Worm (Caenorhabditis elegans): Measurements from ENCODE around the gene cbp-3.

cbp-3 gene

DNA sequence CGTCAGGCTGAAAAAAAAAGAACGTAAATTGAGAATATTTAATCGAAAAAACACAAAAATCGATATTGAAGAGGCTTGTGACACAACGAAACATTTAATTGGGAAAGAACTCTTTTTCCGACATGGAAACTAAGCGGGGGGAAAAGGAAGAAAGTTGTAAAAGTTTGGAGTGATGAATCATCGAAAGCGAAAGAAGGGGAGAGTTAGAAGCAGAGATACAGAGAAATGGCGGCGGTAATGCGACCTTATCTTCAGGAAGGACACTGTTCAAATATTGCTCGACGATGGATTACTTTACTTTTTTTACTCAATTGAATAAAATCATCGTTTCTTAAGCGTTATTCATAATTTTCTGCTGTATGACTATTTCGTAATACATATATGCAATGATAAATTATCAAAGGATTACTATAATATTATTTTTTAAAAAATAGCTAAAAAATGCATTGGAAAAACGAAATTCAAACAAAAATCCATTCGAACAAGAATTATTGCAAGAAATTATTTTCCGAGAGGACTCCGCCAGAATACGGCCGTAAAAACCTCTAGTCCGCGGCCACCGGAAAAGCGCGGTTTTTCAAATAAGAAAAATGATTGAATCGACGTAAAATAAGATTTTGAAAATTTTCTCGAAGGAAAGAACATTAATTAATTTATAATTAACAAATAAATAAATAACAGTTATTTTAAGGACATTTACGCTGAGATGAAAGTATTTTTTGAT is 45.9 kb upstream of the cbp-3 start, which contains the start of gene dhhc-4 (continued):
- TF ChIP-seq ceh-34 (tag; optimal IDR thresholded peaks at IDR 0.05), result peak; percentile 19
- TF ChIP-seq ceh-31 (tag; optimal IDR thresholded peaks at IDR 0.05), result peak; percentile 90
- TF ChIP-seq pax-1 (tag; optimal IDR thresholded peaks at IDR 0.05), result no peak
- TF ChIP-seq elt-2 (tag; optimal IDR thresholded peaks at IDR 0.05), result peak; percentile 79
- TF ChIP-seq K09A11.1 (tag; optimal IDR thresholded peaks at IDR 0.05; ENCODE audit: insufficient read depth), result no peak
- no peak for TF ChIP-seq ceh-6 (GFP tag; optimal IDR thresholded peaks at IDR 0.05)
- TF ChIP-seq tbx-2 (tag; optimal IDR thresholded peaks at IDR 0.05), result peak; percentile 81
- TF ChIP-seq hlh-8 (tag; optimal IDR thresholded peaks at IDR 0.05), result peak; percentile 81
- TF ChIP-seq eyg-1 (tag; optimal IDR thresholded peaks at IDR 0.05), result no peak
- TF ChIP-seq pqm-1 (tag; optimal IDR thresholded peaks at IDR 0.05), result no peak
- peak; percentile 46 for TF ChIP-seq ttx-3 (tag; optimal IDR thresholded peaks at IDR 0.05)
- peak; percentile 91 for TF ChIP-seq ceh-2 (tag; optimal IDR thresholded peaks at IDR 0.05)
- no peak for TF ChIP-seq C38D4.7 (GFP tag; optimal IDR thresholded peaks at IDR 0.05)
- no peak for TF ChIP-seq pros-1 (tag; optimal IDR thresholded peaks at IDR 0.05)
- TF ChIP-seq ama-1 (optimal IDR thresholded peaks at IDR 0.05), result no peak
- peak; percentile 23 for TF ChIP-seq fax-1 (tag; optimal IDR thresholded peaks at IDR 0.05)
- no peak for TF ChIP-seq ceh-48 (tag; optimal IDR thresholded peaks at IDR 0.05)
- no peak for TF ChIP-seq npax-4 (tag; optimal IDR thresholded peaks at IDR 0.05)
- no peak for TF ChIP-seq F13H6.1 (tag; optimal IDR thresholded peaks at IDR 0.05)
- TF ChIP-seq unc-42 (tag; optimal IDR thresholded peaks at IDR 0.05), result no peak
- TF ChIP-seq unc-3 (GFP tag; conservative IDR thresholded peaks at IDR 0.05), result no peak
- TF ChIP-seq unc-3 (tag; optimal IDR thresholded peaks at IDR 0.05), result no peak
- TF ChIP-seq ceh-14 (tag; optimal IDR thresholded peaks at IDR 0.05), result peak; percentile 74
- TF ChIP-seq sox-2 (GFP tag; IDR thresholded peaks at IDR 0.05), result no peak
- TF ChIP-seq ahr-1 (tag; optimal IDR thresholded peaks at IDR 0.05), result peak; percentile 6
- TF ChIP-seq sox-4 (tag; optimal IDR thresholded peaks at IDR 0.05), result no peak
- peak; percentile 3 for TF ChIP-seq unc-55 (GFP tag; optimal IDR thresholded peaks at IDR 0.05)
- TF ChIP-seq nhr-232 (tag; optimal IDR thresholded peaks at IDR 0.05), result no peak

DNA sequence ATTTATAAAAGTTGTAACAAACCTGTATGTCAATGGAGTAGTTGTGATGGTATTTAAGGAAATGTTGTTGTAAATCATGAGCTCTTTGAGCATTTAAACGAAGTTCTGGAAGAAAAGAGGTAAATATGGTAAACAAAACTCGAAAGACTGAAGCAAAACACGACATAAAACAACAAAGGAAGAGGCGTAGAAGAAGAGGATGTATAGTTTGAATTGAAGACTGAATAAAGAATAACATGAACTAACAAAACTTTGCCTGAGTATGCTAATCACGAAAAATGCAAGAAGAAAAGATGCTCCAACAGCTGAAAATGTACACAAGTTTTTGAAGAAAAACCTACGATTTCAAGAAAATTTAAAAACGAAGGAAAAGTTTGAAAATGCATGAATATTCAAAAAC is 42.8 kb upstream of the cbp-3 start, which contains the start of gene ZK757.1:
Gene ZK757.1, minus strand, starts transcription at position 101 of the 400 bp plus-strand sequence.
- TF ChIP-seq ceh-2 (tag; optimal IDR thresholded peaks at IDR 0.05), result no peak

DNA sequence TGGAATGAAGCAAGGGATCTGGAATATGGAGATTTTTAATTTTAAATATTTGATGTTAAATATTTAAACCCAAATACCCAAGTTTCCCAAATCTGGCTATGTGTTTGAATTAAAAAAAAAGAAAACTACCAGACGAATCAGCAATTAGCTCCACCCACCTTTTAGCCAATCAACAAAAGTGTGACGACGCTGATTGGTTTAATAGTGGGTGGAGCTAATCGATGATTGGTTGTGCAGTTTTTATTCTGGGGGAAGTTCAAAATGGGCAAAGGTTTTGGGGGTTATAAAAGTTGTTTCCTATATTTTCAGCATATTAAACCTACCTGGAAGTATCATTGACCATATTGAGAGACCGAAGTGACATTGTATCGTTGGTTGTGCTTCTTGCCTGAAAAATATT is 39.3 kb upstream of the cbp-3 start:
- no peak for TF ChIP-seq ceh-45 (GFP tag; IDR thresholded peaks at IDR 0.05)
- TF ChIP-seq ceh-34 (tag; optimal IDR thresholded peaks at IDR 0.05), result no peak
- TF ChIP-seq nfya-1 (tag; optimal IDR thresholded peaks at IDR 0.05), result peak; percentile 57
- TF ChIP-seq pha-4 (tag; optimal IDR thresholded peaks at IDR 0.05), result no peak

DNA sequence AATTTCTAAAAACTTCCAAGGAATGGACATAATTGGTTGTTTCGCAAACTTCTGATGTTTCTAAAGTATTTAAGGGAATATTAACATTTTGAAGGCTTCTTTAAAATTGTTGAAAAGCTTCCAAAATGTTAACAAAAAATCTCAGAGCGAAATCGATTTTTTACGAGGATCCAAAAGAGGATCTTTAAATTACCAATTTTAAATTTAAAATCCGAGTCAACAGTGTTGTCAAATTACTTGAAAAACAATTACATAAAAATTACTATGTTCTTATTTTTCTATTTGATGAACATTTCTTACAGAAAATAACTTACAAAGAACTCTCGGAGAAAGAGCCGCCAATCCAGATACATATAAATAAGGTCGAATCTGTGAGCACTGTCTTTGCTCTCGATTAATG is 36.8 kb upstream of the cbp-3 start, which contains the start of gene ZK757.10:
Gene ZK757.10, plus strand, starts transcription at position 301 of the 400 bp plus-strand sequence.
- TF ChIP-seq rnt-1 (tag; optimal IDR thresholded peaks at IDR 0.05) (no peak), elt-4 (tag; optimal IDR thresholded peaks at IDR 0.05) (no peak), ceh-18 (tag; optimal IDR thresholded peaks at IDR 0.05) (no peak), hlh-8 (tag; optimal IDR thresholded peaks at IDR 0.05) (no peak), hlh-15 (tag; optimal IDR thresholded peaks at IDR 0.05) (no peak)

DNA sequence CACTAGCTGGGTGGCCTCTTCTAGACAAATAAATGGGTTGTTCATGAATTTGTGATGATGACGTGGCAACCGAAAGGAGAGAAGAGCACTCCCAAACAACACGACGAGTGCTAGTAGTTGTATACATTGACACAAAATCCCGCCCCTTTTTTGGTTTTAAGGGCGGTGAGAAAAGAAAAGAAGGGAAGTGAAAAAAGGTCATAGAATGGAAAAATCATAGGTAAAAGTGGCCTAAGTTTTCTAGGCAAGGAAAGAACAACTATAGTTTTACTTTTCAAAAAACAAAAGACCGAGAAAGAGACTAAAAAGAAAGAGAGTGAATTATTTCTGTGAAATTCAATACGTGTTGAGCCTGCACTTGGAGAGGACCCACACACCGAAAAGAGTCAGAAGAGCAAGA is 35.0 kb upstream of the cbp-3 start, which contains the start of gene ZK757.2:
Gene ZK757.2, minus strand, starts transcription at position 101 of the 400 bp plus-strand sequence.
- TF ChIP-seq Y22D7AL.16 (tag; optimal IDR thresholded peaks at IDR 0.05) (no peak), ama-1 (optimal IDR thresholded peaks at IDR 0.05) (no peak), ceh-34 (tag; optimal IDR thresholded peaks at IDR 0.05) (peak; percentile 57)
